Fruit fly (Drosophila melanogaster): ENCODE results near the gene CG5112.

Gene CG5112

dm6 chr3R:25490778-25491664 lies at the start of gene CG5112, which contains the start of gene Gnpat (continued):
- TF ChIP-seq dmrt99B (tag; optimal IDR thresholded peaks at IDR 0.05) (peak; percentile 31), C15 (GFP tag; IDR thresholded peaks at IDR 0.05) (no peak), stc (GFP tag; IDR thresholded peaks at IDR 0.05) (no peak), NfI (GFP tag; optimal IDR thresholded peaks at IDR 0.05) (peak; percentile 51), fd64A (GFP tag; optimal IDR thresholded peaks at IDR 0.05) (no peak), CG34376 (GFP tag; optimal IDR thresholded peaks at IDR 0.05) (peak; percentile 10), vvl (GFP tag; IDR thresholded peaks at IDR 0.05) (peak; percentile 78), sr (GFP tag; IDR thresholded peaks at IDR 0.05) (peak; percentile 62; the same call in 1 of the 3 replicates), Awh (GFP tag; IDR thresholded peaks at IDR 0.05) (peak; percentile 55), CG13775 (GFP tag; optimal IDR thresholded peaks at IDR 0.05) (peak; percentile 47), CG33213 (GFP tag; optimal IDR thresholded peaks at IDR 0.05) (peak; percentile 66), Vsx1 (GFP tag; optimal IDR thresholded peaks at IDR 0.05) (no peak), Abd-B (GFP tag; optimal IDR thresholded peaks at IDR 0.05) (peak; percentile 36), CG30403 (GFP tag; optimal IDR thresholded peaks at IDR 0.05) (peak; percentile 82), chn (GFP tag; optimal IDR thresholded peaks at IDR 0.05) (peak; percentile 77), slou (GFP tag; optimal IDR thresholded peaks at IDR 0.05) (no peak), CG30431 (GFP tag; optimal IDR thresholded peaks at IDR 0.05) (peak; percentile 14), az2 (GFP tag; optimal IDR thresholded peaks at IDR 0.05) (peak; percentile 50), CG12744 (GFP tag; optimal IDR thresholded peaks at IDR 0.05) (peak; percentile 47), peb (GFP tag; IDR thresholded peaks at IDR 0.05) (peak; percentile 51; the same call in 1 of the 2 replicates), tin (GFP tag; optimal IDR thresholded peaks at IDR 0.05) (peak; percentile 75), Ravus (GFP tag; IDR thresholded peaks at IDR 0.05) (no peak), lmd (GFP tag; IDR thresholded peaks at IDR 0.05) (peak; percentile 69), ATbp (GFP tag; optimal IDR thresholded peaks at IDR 0.05) (no peak), CG42726 (GFP tag; IDR thresholded peaks at IDR 0.05; ENCODE audit: partially characterized antibody) (peak; percentile 55; the same call in 1 of the 2 replicates), bowl (GFP tag; IDR thresholded peaks at IDR 0.05) (peak; percentile 50), knrl (GFP tag; IDR thresholded peaks at IDR 0.05; ENCODE audit: partially characterized antibody) (peak; percentile 71), CG5245 (GFP tag; optimal IDR thresholded peaks at IDR 0.05) (peak; percentile 36), zen (tag; optimal IDR thresholded peaks at IDR 0.05) (peak; percentile 1), CG2202 (tag; optimal IDR thresholded peaks at IDR 0.05) (no peak), Taf1 (GFP tag; IDR thresholded peaks at IDR 0.05) (peak; percentile 47; the same call in 1 of the 2 replicates), Ets97D (GFP tag; optimal IDR thresholded peaks at IDR 0.05) (peak; percentile 59), nom (GFP tag; optimal IDR thresholded peaks at IDR 0.05) (peak; percentile 79), yki (optimal IDR thresholded peaks at IDR 0.05) (no peak), ash1 (GFP tag; optimal IDR thresholded peaks at IDR 0.05) (peak; percentile 9), Myb (GFP tag; optimal IDR thresholded peaks at IDR 0.05) (peak; percentile 5), Dfd (GFP tag; optimal IDR thresholded peaks at IDR 0.05) (peak in 1 of 2 experiments; percentile 12), tll (GFP tag; optimal IDR thresholded peaks at IDR 0.05) (no peak), dmrt11E (tag; optimal IDR thresholded peaks at IDR 0.05) (peak; percentile 58), Scr (GFP tag; IDR thresholded peaks at IDR 0.05; ENCODE audit: partially characterized antibody) (peak; percentile 63), CHES-1-like (GFP tag; optimal IDR thresholded peaks at IDR 0.05) (peak; percentile 55), bigmax (GFP tag; optimal IDR thresholded peaks at IDR 0.05) (no peak), croc (GFP tag; conservative IDR thresholded peaks at IDR 0.05) (peak; percentile 23; the same call in 2 of the 3 replicates), Dbx (GFP tag; IDR thresholded peaks at IDR 0.05) (peak; percentile 86), trem (tag; optimal IDR thresholded peaks at IDR 0.05) (peak; percentile 46), Nf-YA (GFP tag; IDR thresholded peaks at IDR 0.05) (peak; percentile 46; the same call in 1 of the 2 replicates), pfk (GFP tag; optimal IDR thresholded peaks at IDR 0.05) (peak; percentile 37), CG11504 (tag; optimal IDR thresholded peaks at IDR 0.05) (peak; percentile 65), CG18764 (GFP tag; optimal IDR thresholded peaks at IDR 0.05) (peak; percentile 93)
